Fruit fly (Drosophila melanogaster): ENCODE measurements around the gene Atg4a.

Atg4a gene

dm6 chr2L:1128932-1129887 lies 48.5 kb downstream of the Atg4a start, which contains the start of the genes Pino and TBC1D23 (continued):
- peak; percentile 31; the same call in 1 of the 2 replicates for TF ChIP-seq bbx (GFP tag; IDR thresholded peaks at IDR 0.05; ENCODE audit: partially characterized antibody)
- no peak for TF ChIP-seq rib (GFP tag; IDR thresholded peaks at IDR 0.05)
- TF ChIP-seq CG2889 (GFP tag; IDR thresholded peaks at IDR 0.05) = no peak
- TF ChIP-seq peb (GFP tag; IDR thresholded peaks at IDR 0.05) = no peak
- peak; percentile 69 for TF ChIP-seq CG11695 (GFP tag; IDR thresholded peaks at IDR 0.05)
- no peak for TF ChIP-seq gfzf (GFP tag; optimal IDR thresholded peaks at IDR 0.05)
- no peak for TF ChIP-seq CG11398 (GFP tag; optimal IDR thresholded peaks at IDR 0.05)
- peak; percentile 49 for TF ChIP-seq twi (tag; optimal IDR thresholded peaks at IDR 0.05)
- no peak for TF ChIP-seq Nf-YA (GFP tag; IDR thresholded peaks at IDR 0.05)
- no peak for TF ChIP-seq CG6683 (GFP tag; optimal IDR thresholded peaks at IDR 0.05)
- TF ChIP-seq ham (GFP tag; IDR thresholded peaks at IDR 0.05) = no peak
- peak; percentile 6 for TF ChIP-seq CG1603 (tag; optimal IDR thresholded peaks at IDR 0.05)
- peak; percentile 48 for TF ChIP-seq CG30431 (GFP tag; optimal IDR thresholded peaks at IDR 0.05)
- TF ChIP-seq z (GFP tag; IDR thresholded peaks at IDR 0.05) = no peak
- no peak for TF ChIP-seq Neu2 (GFP tag; optimal IDR thresholded peaks at IDR 0.05; ENCODE audit: borderline replicate concordance)
- TF ChIP-seq CG14014 (GFP tag; IDR thresholded peaks at IDR 0.05) = peak; percentile 57; the same call in 1 of the 2 replicates
- peak; percentile 76 for TF ChIP-seq CG12659 (GFP tag; optimal IDR thresholded peaks at IDR 0.05)
- peak; percentile 94 for TF ChIP-seq Ets65A (GFP tag)
- no peak for TF ChIP-seq en (GFP tag; optimal IDR thresholded peaks at IDR 0.05)
- TF ChIP-seq inv (GFP tag; IDR thresholded peaks at IDR 0.05; ENCODE audit: partially characterized antibody) = peak; percentile 53
- peak; percentile 34; the same call in 1 of the 2 replicates for TF ChIP-seq E2f2 (GFP tag; IDR thresholded peaks at IDR 0.05)
- no peak for TF ChIP-seq mirr (GFP tag; optimal IDR thresholded peaks at IDR 0.05)
- TF ChIP-seq stwl (tag; optimal IDR thresholded peaks at IDR 0.05) = peak; percentile 33
- no peak for TF ChIP-seq tio (GFP tag; optimal IDR thresholded peaks at IDR 0.05)
- TF ChIP-seq CG5245 (GFP tag; optimal IDR thresholded peaks at IDR 0.05) = peak; percentile 49
- TF ChIP-seq pb (GFP tag; optimal IDR thresholded peaks at IDR 0.05) = no peak
- peak; percentile 76 for TF ChIP-seq Ssrp (tag; optimal IDR thresholded peaks at IDR 0.05)
- TF ChIP-seq Dfd (GFP tag; optimal IDR thresholded peaks at IDR 0.05) = no peak
- peak; percentile 75 for TF ChIP-seq CG1602 (GFP tag; optimal IDR thresholded peaks at IDR 0.05)
- TF ChIP-seq cas (GFP tag; IDR thresholded peaks at IDR 0.05) = no peak
- TF ChIP-seq lola (GFP tag; optimal IDR thresholded peaks at IDR 0.05) = peak in 1 of 3 experiments; percentile 79
- TF ChIP-seq CG2202 (tag; optimal IDR thresholded peaks at IDR 0.05) = no peak
- peak; percentile 56; the same call in 1 of the 3 replicates for TF ChIP-seq CG6791 (GFP tag; IDR thresholded peaks at IDR 0.05; ENCODE audit: partially characterized antibody)
- TF ChIP-seq ro (GFP tag; IDR thresholded peaks at IDR 0.05) = peak; percentile 35
- TF ChIP-seq aop (GFP tag; IDR thresholded peaks at IDR 0.05) = no peak
- TF ChIP-seq Sin3A (optimal IDR thresholded peaks at IDR 0.05) = no peak
- no peak for TF ChIP-seq CG11093 (GFP tag; IDR thresholded peaks at IDR 0.05)
- no peak for TF ChIP-seq prd (optimal IDR thresholded peaks at IDR 0.05)
- peak; percentile 85 for TF ChIP-seq prd (GFP tag; IDR thresholded peaks at IDR 0.05)
- TF ChIP-seq CG10209 (GFP tag; optimal IDR thresholded peaks at IDR 0.05) = peak; percentile 48
- no peak for TF ChIP-seq CG5953 (GFP tag; IDR thresholded peaks at IDR 0.05)
- no peak for TF ChIP-seq kni (GFP tag; optimal IDR thresholded peaks at IDR 0.05)
- peak; percentile 21 for TF ChIP-seq ems (GFP tag; optimal IDR thresholded peaks at IDR 0.05)
- TF ChIP-seq CG10274 (GFP tag; optimal IDR thresholded peaks at IDR 0.05) = no peak
- TF ChIP-seq CG11247 (GFP tag; IDR thresholded peaks at IDR 0.05) = peak; percentile 62; the same call in 1 of the 2 replicates
- no peak for TF ChIP-seq dm (GFP tag; optimal IDR thresholded peaks at IDR 0.05)
- TF ChIP-seq Rfx (GFP tag; IDR thresholded peaks at IDR 0.05) = peak; percentile 85
- TF ChIP-seq CG30403 (GFP tag; optimal IDR thresholded peaks at IDR 0.05) = peak; percentile 86
- TF ChIP-seq Dref (GFP tag; IDR thresholded peaks at IDR 0.05) = peak; percentile 68
- TF ChIP-seq pfk (GFP tag; optimal IDR thresholded peaks at IDR 0.05) = no peak

All from whole organism, embryonic.